Worm (Caenorhabditis elegans) whole organism, L3 larva: ENCODE data around the gene srw-60.

Source experiments
- ZK546.5 ChIP-seq: sonication (generic microtip); optimal IDR thresholded peaks from 2 replicates; lab custom pipeline; 2017; ENCODE audit warnings: missing biosample characterization, missing genetic modification characterization
- aly-2 ChIP-seq: fragments of 150-350 bp; optimal IDR thresholded peaks from 2 replicates; lab custom pipeline; 2014; ENCODE audit warnings: missing biosample characterization, missing genetic modification characterization
- ama-1 ChIP-seq: fragments of 150-350 bp; optimal IDR thresholded peaks from 2 replicates; lab custom pipeline; 2018
- ceh-28 ChIP-seq: fragments of 150-350 bp; optimal IDR thresholded peaks from 2 replicates; lab custom pipeline; 2014; ENCODE audit warnings: missing biosample characterization, missing genetic modification reagents, missing genetic modification characterization
- ceh-82 ChIP-seq: fragments of 150-350 bp; optimal IDR thresholded peaks from 2 replicates; lab custom pipeline; 2014; ENCODE audit warnings: missing biosample characterization, missing genetic modification characterization
- daf-12 ChIP-seq: fragments of 150-350 bp; optimal IDR thresholded peaks from 2 replicates; lab custom pipeline; 2014; ENCODE audit warnings: missing biosample characterization, missing genetic modification reagents, missing genetic modification characterization
- egl-27 ChIP-seq: sonication (generic microtip); optimal IDR thresholded peaks from 4 replicates; lab custom pipeline; 2017; ENCODE audit warnings: missing biosample characterization, missing genetic modification reagents, missing genetic modification characterization
- egl-5 ChIP-seq: fragments of 150-350 bp; optimal IDR thresholded peaks from 2 replicates; lab custom pipeline; 2017; ENCODE audit warnings: missing biosample characterization, missing genetic modification reagents, missing genetic modification characterization, inconsistent platforms
- elt-1 ChIP-seq: fragments of 150-350 bp; optimal IDR thresholded peaks from 2 replicates; lab custom pipeline; 2014; ENCODE audit warnings: missing biosample characterization, missing genetic modification characterization
- elt-2 ChIP-seq: sonication (generic microtip); optimal IDR thresholded peaks from 2 replicates; lab custom pipeline; 2016; ENCODE audit warnings: missing genetic modification reagents, mild to moderate bottlenecking, missing genetic modification characterization, missing compliant biosample characterization
- elt-3 ChIP-seq, 3 experiments: fragments of 150-350 bp in 1 of 3; sonication (generic microtip) in 2 of 3; optimal IDR thresholded peaks; 2 replicates in 2 of 3; 4 replicates in 1 of 3; lab custom pipeline; 2014 to 2017; ENCODE audit warnings: missing biosample characterization in 3 of 3, missing genetic modification characterization in 3 of 3
- fkh-10 ChIP-seq: sonication (generic microtip); optimal IDR thresholded peaks from 2 replicates; lab custom pipeline; 2017; ENCODE audit warnings: missing biosample characterization, missing genetic modification reagents, missing genetic modification characterization
- hmg-11 ChIP-seq: sonication (generic microtip); optimal IDR thresholded peaks from 2 replicates; lab custom pipeline; 2016; ENCODE audit warnings: missing genetic modification characterization, missing compliant biosample characterization
- jun-1 ChIP-seq: fragments of 150-350 bp; optimal IDR thresholded peaks from 2 replicates; lab custom pipeline; 2014; ENCODE audit warnings: missing biosample characterization, missing genetic modification reagents, missing genetic modification characterization
- lin-15B ChIP-seq: fragments of 150-350 bp; optimal IDR thresholded peaks from 2 replicates; lab custom pipeline; 2014; ENCODE audit warnings: missing biosample characterization, missing genetic modification characterization
- lin-39 ChIP-seq: fragments of 150-350 bp; optimal IDR thresholded peaks from 2 replicates; lab custom pipeline; 2018; ENCODE audit warnings: missing biosample characterization, missing genetic modification reagents, missing genetic modification characterization
- mdl-1 ChIP-seq: fragments of 150-350 bp; optimal IDR thresholded peaks from 2 replicates; lab custom pipeline; 2014; ENCODE audit warnings: missing biosample characterization, missing genetic modification characterization
- nfya-1 ChIP-seq: sonication (generic microtip); optimal IDR thresholded peaks from 2 replicates; lab custom pipeline; 2017; ENCODE audit warnings: missing genetic modification characterization, mild to moderate bottlenecking, missing compliant biosample characterization, antibody characterized with exemption, moderate library complexity; ENCODE audit not compliant: insufficient read depth
- nhr-11 ChIP-seq: fragments of 150-350 bp; optimal IDR thresholded peaks from 2 replicates; lab custom pipeline; 2014; ENCODE audit warnings: missing biosample characterization, missing genetic modification characterization
- nhr-12 ChIP-seq: fragments of 150-350 bp; optimal IDR thresholded peaks from 2 replicates; lab custom pipeline; 2014; ENCODE audit warnings: missing biosample characterization, missing genetic modification characterization
- nhr-23 ChIP-seq: fragments of 150-350 bp; optimal IDR thresholded peaks from 2 replicates; lab custom pipeline; 2014; ENCODE audit warnings: missing biosample characterization, missing genetic modification reagents, missing genetic modification characterization
- nhr-25 ChIP-seq: sonication (generic microtip); optimal IDR thresholded peaks from 2 replicates; lab custom pipeline; 2017; ENCODE audit warnings: missing biosample characterization, missing genetic modification characterization
- nhr-43 ChIP-seq: sonication (generic microtip); optimal IDR thresholded peaks from 2 replicates; lab custom pipeline; 2016; ENCODE audit warnings: mild to moderate bottlenecking, missing genetic modification characterization, missing compliant biosample characterization; ENCODE audit not compliant: poor library complexity, severe bottlenecking
- nhr-76 ChIP-seq: fragments of 150-350 bp; sonication (generic microtip); optimal IDR thresholded peaks from 5 replicates; lab custom pipeline; 2014; ENCODE audit warnings: missing biosample characterization, missing genetic modification characterization
- nhr-77 ChIP-seq: fragments of 150-350 bp; optimal IDR thresholded peaks from 2 replicates; lab custom pipeline; 2014; ENCODE audit warnings: missing biosample characterization, missing genetic modification characterization
- pha-4 ChIP-seq: fragments of 150-350 bp; optimal IDR thresholded peaks from 2 replicates; lab custom pipeline; 2014; ENCODE audit warnings: missing biosample characterization, missing genetic modification reagents, missing genetic modification characterization
- pqm-1 ChIP-seq: fragments of 150-350 bp; optimal IDR thresholded peaks from 2 replicates; lab custom pipeline; 2017; ENCODE audit warnings: missing biosample characterization, missing genetic modification characterization, inconsistent platforms
- snpc-4 ChIP-seq: fragments of 150-350 bp; optimal IDR thresholded peaks from 2 replicates; lab custom pipeline; 2014; ENCODE audit warnings: missing biosample characterization, missing genetic modification characterization
- tbx-2 ChIP-seq: sonication (generic microtip); optimal IDR thresholded peaks from 2 replicates; lab custom pipeline; 2016; ENCODE audit warnings: mild to moderate bottlenecking, missing genetic modification characterization, missing compliant biosample characterization
- zag-1 ChIP-seq: fragments of 150-350 bp; optimal IDR thresholded peaks from 2 replicates; lab custom pipeline; 2014; ENCODE audit warnings: missing biosample characterization, missing genetic modification characterization
- ztf-11 ChIP-seq: fragments of 150-350 bp; optimal IDR thresholded peaks from 2 replicates; lab custom pipeline; 2014; ENCODE audit warnings: missing biosample characterization, missing genetic modification characterization
- ztf-4 ChIP-seq: fragments of 150-350 bp; optimal IDR thresholded peaks from 2 replicates; lab custom pipeline; 2014; ENCODE audit warnings: missing biosample characterization, missing genetic modification characterization

srw-60 gene

DNA sequence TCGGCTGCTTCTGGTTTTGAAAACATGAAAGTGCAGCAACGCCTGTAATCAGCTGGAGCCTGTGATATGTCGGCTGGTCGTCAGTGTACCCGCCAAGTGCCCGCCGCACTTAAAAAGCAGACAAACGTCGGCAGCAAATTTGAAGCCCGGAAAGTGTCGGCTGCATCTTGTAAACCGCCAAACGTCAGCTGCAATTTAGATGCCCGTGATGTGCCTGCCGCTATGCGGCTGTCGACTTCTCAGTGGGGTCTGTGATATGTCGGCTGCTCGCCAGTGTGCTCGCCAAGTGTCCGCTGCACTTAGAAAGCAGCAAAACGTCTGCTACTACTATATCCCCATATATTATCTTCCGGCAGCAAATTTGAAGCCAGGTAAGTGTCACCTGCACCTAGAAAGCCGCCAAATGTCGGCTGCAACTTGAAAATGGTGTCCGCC lies 28.7 kb downstream of the srw-60 start:
- no peak for TF ChIP-seq nhr-12 (tag; lab: Kevin White, UChicago)
- peak; percentile 24 for TF ChIP-seq snpc-4 (tag; lab: Kevin White, UChicago)

DNA sequence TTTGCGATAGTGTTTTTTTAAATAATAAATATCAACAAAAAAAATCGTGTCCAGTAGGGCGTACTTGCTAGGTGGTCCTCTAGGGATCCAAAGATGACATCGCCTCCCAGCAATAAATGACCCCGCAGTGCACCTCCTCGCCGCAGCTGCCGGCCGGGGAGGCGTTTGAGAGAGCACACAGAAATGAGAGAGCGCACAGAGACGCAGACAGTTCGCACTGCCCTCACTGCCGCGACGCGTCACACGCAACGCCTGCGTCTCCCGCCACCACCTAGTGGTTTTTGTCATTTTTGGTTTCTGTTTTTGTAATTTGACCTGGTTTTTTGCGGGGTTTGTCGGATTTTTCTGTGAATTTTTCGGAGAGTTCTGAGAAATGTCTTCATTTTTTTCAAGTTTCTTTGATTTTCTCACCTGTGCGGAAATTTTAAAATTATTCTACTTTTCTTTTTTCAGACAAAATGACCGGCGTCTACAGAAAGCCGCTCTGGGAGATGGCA lies 29.5 kb downstream of the srw-60 start, which contains the start of gene lido-7:
TSS of gene lido-7 (plus strand) at position 447 of the 497 bp plus-strand sequence.
- peak; percentile 68 for TF ChIP-seq lin-39 (tag; lab: Kevin White, UChicago)
- TF ChIP-seq hmg-11, result peak; percentile 64
- TF ChIP-seq egl-5 (tag; lab: Kevin White, UChicago), result no peak
- TF ChIP-seq nhr-23 (tag; lab: Kevin White, UChicago), result peak; percentile 15
- TF ChIP-seq elt-2, result peak; percentile 36
- no peak for TF ChIP-seq tbx-2 (tag; lab: Kevin White, UChicago)
- peak; percentile 51 for TF ChIP-seq nfya-1 (tag; lab: Kevin White, UChicago)
- TF ChIP-seq pha-4 (tag; lab: Kevin White, UChicago), result peak; percentile 44
- TF ChIP-seq lin-15B (tag; lab: Kevin White, UChicago), result peak; percentile 58

DNA sequence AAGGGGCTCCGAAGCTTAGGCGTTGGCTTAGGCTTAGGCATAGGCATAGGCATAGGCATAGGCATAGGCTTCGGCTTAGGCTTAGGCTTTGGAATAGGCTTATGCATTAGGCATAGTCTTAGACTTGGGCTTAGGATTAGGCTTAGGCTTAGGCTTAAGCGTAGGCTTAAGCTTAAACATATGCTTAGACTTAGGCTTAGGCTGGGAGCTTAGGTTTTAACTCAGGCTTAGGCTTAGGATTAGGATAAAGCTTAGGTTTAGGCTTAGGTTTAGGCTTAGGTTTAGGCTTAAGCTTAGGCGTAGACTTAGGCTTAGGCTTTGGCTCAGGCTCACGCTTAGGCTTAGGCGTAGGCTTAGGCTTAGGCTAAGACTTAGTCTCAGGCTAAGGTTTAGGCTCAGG lies 31.7 kb downstream of the srw-60 start:
- no peak for TF ChIP-seq ceh-28 (tag; lab: Kevin White, UChicago)

DNA sequence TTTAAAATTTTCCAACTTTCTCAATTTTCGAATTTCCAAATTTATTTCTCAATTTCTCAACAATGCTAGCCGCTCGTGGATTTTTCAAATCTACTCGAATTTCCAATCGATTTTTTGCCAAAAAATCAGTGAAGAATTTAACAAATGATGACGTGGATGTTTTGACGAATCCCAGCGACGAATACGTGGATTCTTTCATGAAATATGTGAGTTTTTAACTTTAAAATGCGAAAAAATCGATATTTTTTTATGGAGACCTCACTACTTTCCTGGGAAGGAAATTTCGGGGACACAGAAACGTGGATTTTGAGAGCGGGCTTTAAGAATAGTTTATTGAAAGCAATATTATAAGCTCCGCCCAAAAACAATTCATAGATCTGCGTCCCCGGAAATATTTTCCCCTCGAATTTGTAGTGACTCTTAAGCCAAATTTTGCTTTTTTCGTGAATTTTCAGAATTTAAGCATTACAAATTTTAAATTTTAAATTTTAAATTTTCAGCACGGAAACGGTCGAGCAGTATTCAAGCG lies 33.2 kb downstream of the srw-60 start, which contains the start of gene K08A2.2:
TSS of gene K08A2.2 (plus strand) at position 51 of the 529 bp plus-strand sequence.
- TF ChIP-seq aly-2 (no peak), nhr-25 (tag; lab: Kevin White, UChicago) (no peak), tbx-2 (tag; lab: Kevin White, UChicago) (no peak), pqm-1 (tag; lab: Kevin White, UChicago) (no peak), lin-15B (tag; lab: Kevin White, UChicago) (no peak), elt-1 (tag; lab: Kevin White, UChicago) (no peak), egl-5 (tag; lab: Kevin White, UChicago) (no peak), jun-1 (no peak), snpc-4 (tag; lab: Kevin White, UChicago) (no peak), ztf-11 (no peak), ceh-82 (tag; lab: Kevin White, UChicago) (no peak), mdl-1 (tag; lab: Kevin White, UChicago) (no peak), pha-4 (tag; lab: Kevin White, UChicago) (no peak)
- TF ChIP-seq, all 47 proteins: peak for 0

DNA sequence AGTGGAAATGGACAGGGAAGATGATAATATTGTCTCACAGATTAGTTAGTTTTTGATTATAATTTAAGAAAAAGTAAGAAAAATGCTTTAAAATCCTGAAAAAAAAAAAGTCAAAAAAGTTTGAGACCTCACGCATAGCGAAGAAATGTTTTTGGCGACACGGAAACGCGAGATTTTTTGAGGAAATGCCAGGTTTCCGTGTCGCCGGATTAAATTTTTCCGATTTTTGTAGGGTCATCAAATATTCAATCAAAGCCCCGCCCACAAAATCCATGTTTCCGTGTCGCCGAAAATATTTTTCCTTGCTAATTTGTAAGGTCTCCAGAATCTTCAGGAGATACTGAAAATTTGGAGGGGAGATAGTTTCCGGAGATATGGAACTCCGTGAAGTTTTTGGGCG lies 33.9 kb downstream of the srw-60 start:
- no peak for TF ChIP-seq nhr-11
- no peak for TF ChIP-seq fkh-10 (GFP tag; lab: Kevin White, UChicago)
- no peak for TF ChIP-seq nhr-25 (tag; lab: Kevin White, UChicago)
- TF ChIP-seq pha-4 (tag; lab: Kevin White, UChicago), result no peak
- no peak for TF ChIP-seq mdl-1 (tag; lab: Kevin White, UChicago)
- no peak for TF ChIP-seq snpc-4 (tag; lab: Kevin White, UChicago)
- no peak for TF ChIP-seq nhr-43
- TF ChIP-seq egl-27 (tag; lab: Kevin White, UChicago), result no peak
- no peak for TF ChIP-seq daf-12 (tag; lab: Kevin White, UChicago)
- TF ChIP-seq ceh-28 (tag; lab: Kevin White, UChicago), result no peak
- no peak for TF ChIP-seq nhr-76 (tag; lab: Kevin White, UChicago)
- TF ChIP-seq ZK546.5 (tag; lab: Kevin White, UChicago), result no peak
- TF ChIP-seq tbx-2 (tag; lab: Kevin White, UChicago), result no peak
- TF ChIP-seq ceh-82 (tag; lab: Kevin White, UChicago), result no peak
- no peak for TF ChIP-seq hmg-11
- TF ChIP-seq zag-1 (tag; lab: Kevin White, UChicago), result no peak
- TF ChIP-seq, all 47 proteins: peak for 0

DNA sequence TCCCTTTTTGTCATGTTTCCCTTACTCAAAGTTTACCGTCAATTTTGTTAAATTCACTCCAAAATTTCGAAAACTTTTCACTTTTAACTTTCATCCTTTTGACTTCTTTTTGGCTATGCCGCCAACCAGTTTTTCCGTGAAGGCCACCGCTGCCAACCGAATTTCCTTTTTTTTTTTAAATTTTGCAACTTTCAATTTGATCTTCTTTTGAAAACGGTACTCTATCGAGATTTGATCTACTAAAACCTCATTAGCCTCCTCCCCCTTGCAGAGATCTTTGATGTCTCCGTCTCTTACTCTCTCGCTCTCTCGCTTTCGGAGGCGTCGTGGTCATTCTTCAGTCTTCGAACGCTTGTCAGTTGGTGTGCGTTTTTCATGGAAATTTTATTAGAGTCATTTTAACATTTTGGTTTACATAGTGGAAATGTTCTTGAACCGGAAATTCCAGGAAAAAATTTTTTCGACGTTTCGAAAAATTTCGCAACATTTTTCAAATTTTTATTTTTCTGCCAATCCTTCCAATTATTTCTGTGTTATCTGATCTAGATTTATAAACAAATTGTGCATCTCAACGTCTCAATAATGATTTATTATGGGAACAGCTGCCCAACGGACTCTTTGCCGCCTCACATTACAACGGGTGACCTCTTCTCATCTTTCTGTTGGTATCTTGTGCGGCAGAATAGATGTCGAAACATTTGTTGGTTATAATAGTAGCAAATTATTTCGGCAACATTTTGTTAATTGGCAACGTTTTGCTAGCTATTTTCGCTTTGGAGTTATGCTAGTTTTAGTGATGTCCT lies 36.4 kb downstream of the srw-60 start:
- TF ChIP-seq lin-15B (tag; lab: Kevin White, UChicago) (no peak), egl-5 (tag; lab: Kevin White, UChicago) (no peak), nhr-25 (tag; lab: Kevin White, UChicago) (peak; percentile 6), snpc-4 (tag; lab: Kevin White, UChicago) (no peak), fkh-10 (GFP tag; lab: Kevin White, UChicago) (no peak), ama-1 (lab: Kevin White, UChicago) (no peak), nhr-77 (tag; lab: Kevin White, UChicago) (no peak), lin-39 (tag; lab: Kevin White, UChicago) (no peak), nhr-23 (tag; lab: Kevin White, UChicago) (no peak), elt-3 (tag; optimal IDR thresholded peaks at IDR 0.05; lab: Kevin White, UChicago) (no peak), ZK546.5 (tag; lab: Kevin White, UChicago) (no peak), hmg-11 (no peak), nhr-12 (tag; lab: Kevin White, UChicago) (no peak), elt-1 (tag; lab: Kevin White, UChicago) (peak; percentile 7), ztf-4 (tag; lab: Kevin White, UChicago) (no peak), pqm-1 (tag; lab: Kevin White, UChicago) (no peak)
